Fruit fly (Drosophila melanogaster) whole organism, embryonic: Measurements from ENCODE around the gene CG34126.

Source experiments
- CG16815 ChIP-seq: fragments of 200-800 bp; sonication (Bioruptor generic); optimal IDR thresholded peaks from 3 replicates; lab custom pipeline; 2017; ENCODE audit warnings: missing biosample characterization, mild to moderate bottlenecking, missing genetic modification characterization
- CG18619 ChIP-seq: fragments of 200-800 bp; sonication (Bioruptor generic); optimal IDR thresholded peaks from 3 replicates; lab custom pipeline; 2017; ENCODE audit warnings: missing biosample characterization, mild to moderate bottlenecking, missing genetic modification characterization
- CG2889 ChIP-seq: fragments of 200-800 bp; sonication (Bioruptor generic); IDR thresholded peaks from 3 replicates; pipeline ENCODE4 v1.3.6; 2022; ENCODE audit warnings: missing biosample characterization, missing genetic modification characterization
- CTCF ChIP-seq: fragments of 200-800 bp; sonication (Bioruptor generic); optimal IDR thresholded peaks from 2 replicates; lab custom pipeline; 2017; ENCODE audit warnings: missing biosample characterization, mild to moderate bottlenecking, missing genetic modification characterization, moderate library complexity
- Chrac-16 ChIP-seq: fragments of 200-800 bp; sonication (Bioruptor generic); optimal IDR thresholded peaks from 3 replicates; lab custom pipeline; 2016; ENCODE audit warnings: missing biosample characterization, missing genetic modification characterization
- D ChIP-seq, 2 experiments: fragments of 200-800 bp in 1 of 2; fragments of >200 bp in 1 of 2; sonication (Bioruptor generic) in 1 of 2; optimal IDR thresholded peaks; 2 replicates in 1 of 2; 3 replicates in 1 of 2; lab custom pipeline; 2017; ENCODE audit warnings: mild to moderate bottlenecking in 1 of 2, missing biosample characterization in 1 of 2, missing genetic modification characterization in 1 of 2, missing genetic modification reagents in 1 of 2
- Dfd ChIP-seq, 2 experiments: fragments of >200 bp; optimal IDR thresholded peaks; 2 replicates each; lab custom pipeline; 2017; ENCODE audit warnings: missing biosample characterization in 2 of 2, missing genetic modification characterization in 2 of 2
- Ets97D ChIP-seq: fragments of 200-800 bp; sonication (Bioruptor generic); optimal IDR thresholded peaks from 3 replicates; lab custom pipeline; 2016; ENCODE audit warnings: missing biosample characterization, missing genetic modification characterization
- Poxn ChIP-seq: fragments of 200-800 bp; sonication (Bioruptor generic); IDR thresholded peaks from 2 replicates; pipeline ENCODE4 v1.3.6; 2022; ENCODE audit warnings: missing biosample characterization, missing genetic modification characterization
- Rfx ChIP-seq: fragments of 200-800 bp; sonication (Bioruptor generic); IDR thresholded peaks from 2 replicates; pipeline ENCODE4 v1.3.6; 2022; ENCODE audit warnings: missing biosample characterization, missing genetic modification characterization
- pb ChIP-seq: fragments of 200-800 bp; sonication (Bioruptor generic); optimal IDR thresholded peaks from 3 replicates; lab custom pipeline; 2016; ENCODE audit warnings: missing biosample characterization, missing genetic modification characterization
- seq ChIP-seq: fragments of 200-800 bp; sonication (Bioruptor generic); IDR thresholded peaks from 2 replicates; pipeline ENCODE4 v1.3.6; 2022; ENCODE audit warnings: missing biosample characterization, missing genetic modification characterization

- TF ChIP-seq CG16815 (GFP tag; lab: Kevin White, UChicago), result no peak
- no peak for TF ChIP-seq pb (GFP tag; lab: Kevin White, UChicago)
- TF ChIP-seq Chrac-16 (GFP tag; lab: Kevin White, UChicago), result no peak
- TF ChIP-seq Poxn (GFP tag; lab: Robert Waterston, UW), result no peak
- no peak for TF ChIP-seq D (optimal IDR thresholded peaks at IDR 0.05; lab: Kevin White, UChicago)
- no peak for TF ChIP-seq D (GFP tag; optimal IDR thresholded peaks at IDR 0.05; lab: Kevin White, UChicago)
- TF ChIP-seq CG18619 (GFP tag; lab: Kevin White, UChicago), result no peak
- no peak for TF ChIP-seq Dfd (GFP tag; optimal IDR thresholded peaks at IDR 0.05; lab: Kevin White, UChicago)
- TF ChIP-seq CTCF (GFP tag; lab: Kevin White, UChicago), result no peak
- TF ChIP-seq seq (GFP tag; lab: Robert Waterston, UW), result no peak
- TF ChIP-seq Ets97D (GFP tag; lab: Kevin White, UChicago), result no peak
- TF ChIP-seq Rfx (GFP tag; lab: Robert Waterston, UW), result no peak
- TF ChIP-seq CG2889 (GFP tag; lab: Robert Waterston, UW), result no peak
Observed at dm6 chr2L:4965420-4965819, 16.0 kb upstream of the CG34126 start, which contains the start of gene CG34125.
